Fruit fly (Drosophila melanogaster) whole organism, prepupa: Measurements from ENCODE around the gene Es2.

ENCODE experiments used
- CG6854 ChIP-seq: fragments of 200-800 bp; sonication (Bioruptor generic); optimal IDR thresholded peaks from 2 replicates; lab custom pipeline; 2017; ENCODE audit warnings: missing biosample characterization, mild to moderate bottlenecking, missing genetic modification characterization
- Lpt ChIP-seq: fragments of 200-800 bp; sonication (Bioruptor generic); optimal IDR thresholded peaks from 3 replicates; lab custom pipeline; 2016; ENCODE audit warnings: missing biosample characterization, missing genetic modification characterization
- dac ChIP-seq: fragments of 200-800 bp; sonication (Bioruptor generic); optimal IDR thresholded peaks from 2 replicates; lab custom pipeline; 2017; ENCODE audit warnings: missing biosample characterization, mild to moderate bottlenecking, missing genetic modification characterization
- salr ChIP-seq, 2 experiments: fragments of 200-800 bp; sonication (Bioruptor generic); optimal IDR thresholded peaks; 3 replicates each; lab custom pipeline; 2016 to 2018; ENCODE audit warnings: missing biosample characterization in 2 of 2, missing genetic modification characterization in 2 of 2, mild to moderate bottlenecking in 1 of 2

DNA sequence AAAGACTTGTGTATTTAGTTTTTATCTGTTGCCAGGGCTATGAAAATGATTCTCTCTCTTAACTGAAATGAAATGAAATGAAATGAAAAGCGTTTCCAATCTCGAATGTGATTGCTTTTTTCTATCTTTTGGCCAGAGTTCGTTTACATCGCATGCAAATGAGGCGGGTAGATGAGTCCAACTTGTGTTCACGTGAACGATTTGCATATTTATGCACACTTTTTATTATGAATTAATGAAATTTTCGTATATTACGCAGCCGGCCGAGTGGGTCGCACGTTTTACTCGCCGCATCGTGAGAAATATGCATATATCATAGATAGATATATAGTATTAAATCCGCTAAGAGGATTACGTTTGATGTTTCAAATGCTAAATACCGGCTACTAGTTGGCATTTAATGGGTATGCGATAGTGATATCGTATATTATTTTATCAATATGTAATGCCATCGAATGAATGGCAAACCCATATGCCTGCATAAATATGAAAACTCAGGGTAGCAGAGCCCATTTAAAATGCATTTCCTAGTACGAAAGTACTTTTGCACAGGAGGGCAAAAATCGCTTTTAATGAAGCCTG, 43.8 kb downstream of the Es2 start:
- TF ChIP-seq dac (no peak), salr (GFP tag; optimal IDR thresholded peaks at IDR 0.05; lab: Kevin White, UChicago) (no peak), Lpt (GFP tag; lab: Kevin White, UChicago) (no peak), CG6854 (GFP tag; lab: Kevin White, UChicago) (no peak)
